Worm (Caenorhabditis elegans): ENCODE data around the gene F14D2.14.

The F14D2.14 gene

DNA sequence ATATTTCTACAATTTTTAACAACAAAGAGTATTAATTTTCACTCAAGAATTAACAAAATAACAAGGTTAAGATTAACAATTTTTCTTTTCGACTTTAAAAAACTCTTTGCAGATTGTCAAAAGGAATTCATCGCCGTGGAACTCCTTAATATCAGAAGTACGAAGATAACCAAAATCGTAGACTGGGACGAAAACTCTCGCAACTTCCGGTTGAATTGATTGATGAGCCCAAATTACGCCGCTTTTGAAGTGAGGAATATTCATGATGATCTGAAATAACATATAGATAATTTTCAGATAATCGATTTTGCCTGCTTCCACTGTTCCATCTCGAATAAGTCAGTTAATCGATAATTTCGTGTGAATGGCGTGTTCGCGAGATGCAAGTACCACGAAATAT, 4.1 kb downstream of the F14D2.14 start, which contains the start of gene F14D2.15:
F14D2.15 (minus strand) TSS at position 101 of the 400 bp plus-strand sequence.
- TF ChIP-seq F26F4.8 (GFP tag; conservative IDR thresholded peaks at IDR 0.05): no peak
- TF ChIP-seq tra-1 (GFP tag; IDR thresholded peaks at IDR 0.05): no peak
- no peak for TF ChIP-seq madf-9 (GFP tag; conservative IDR thresholded peaks at IDR 0.05)
- TF ChIP-seq ceh-28 (tag; optimal IDR thresholded peaks at IDR 0.05): peak; percentile 49
- no peak for TF ChIP-seq arid-1 (GFP tag; conservative IDR thresholded peaks at IDR 0.05)
- TF ChIP-seq ctbp-1 (GFP tag; IDR thresholded peaks at IDR 0.05): no peak

DNA sequence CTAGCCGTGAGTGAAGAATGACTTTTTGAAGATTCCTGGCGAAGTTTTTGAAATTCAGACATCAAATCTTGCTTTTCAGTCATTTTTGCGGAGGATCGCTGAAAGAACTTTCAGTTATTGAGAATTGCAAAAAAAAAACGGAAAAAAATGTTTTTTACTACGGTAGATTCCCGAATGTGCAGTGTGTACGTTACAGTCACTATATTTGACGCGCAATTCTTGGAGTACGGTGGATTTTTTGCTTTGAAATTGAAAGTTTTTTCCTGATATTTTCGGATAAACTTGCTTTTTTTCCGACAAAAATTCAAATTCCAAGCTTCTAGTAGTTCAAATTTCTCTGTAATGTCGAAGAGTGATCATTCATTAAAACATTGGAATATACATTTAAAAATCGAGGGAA, 5.8 kb downstream of the F14D2.14 start, which contains the start of gene F14D2.11:
F14D2.11 (minus strand) TSS at position 101 of the 400 bp plus-strand sequence.
- TF ChIP-seq madf-9 (GFP tag; conservative IDR thresholded peaks at IDR 0.05) (no peak), R02D3.7 (tag; optimal IDR thresholded peaks at IDR 0.05) (no peak), tra-1 (GFP tag; IDR thresholded peaks at IDR 0.05) (no peak), arid-1 (GFP tag; conservative IDR thresholded peaks at IDR 0.05) (no peak), D1046.2 (GFP tag; IDR thresholded peaks at IDR 0.05) (no peak), daf-8 (GFP tag; IDR thresholded peaks at IDR 0.05) (no peak), daf-12 (tag; optimal IDR thresholded peaks at IDR 0.05) (no peak), T26A8.4 (GFP tag; IDR thresholded peaks at IDR 0.05) (no peak), mes-2 (tag; optimal IDR thresholded peaks at IDR 0.05; ENCODE audit: poor library complexity, severe bottlenecking) (no peak), ztf-7 (tag; optimal IDR thresholded peaks at IDR 0.05) (no peak), aly-2 (tag; optimal IDR thresholded peaks at IDR 0.05) (no peak), F10B5.3 (tag; optimal IDR thresholded peaks at IDR 0.05) (no peak), nhr-102 (tag; optimal IDR thresholded peaks at IDR 0.05) (no peak), ceh-32 (tag; optimal IDR thresholded peaks at IDR 0.05; ENCODE audit: poor library complexity) (no peak), fos-1 (tag; optimal IDR thresholded peaks at IDR 0.05) (no peak), pha-4 (GFP tag; IDR thresholded peaks at IDR 0.05) (no peak), pha-4 (tag; optimal IDR thresholded peaks at IDR 0.05) (no peak), aha-1 (tag) (no peak), ZK337.2 (GFP tag; IDR thresholded peaks at IDR 0.05) (no peak), lin-15B (tag; optimal IDR thresholded peaks at IDR 0.05) (no peak), attf-4 (tag; optimal IDR thresholded peaks at IDR 0.05) (no peak)

DNA sequence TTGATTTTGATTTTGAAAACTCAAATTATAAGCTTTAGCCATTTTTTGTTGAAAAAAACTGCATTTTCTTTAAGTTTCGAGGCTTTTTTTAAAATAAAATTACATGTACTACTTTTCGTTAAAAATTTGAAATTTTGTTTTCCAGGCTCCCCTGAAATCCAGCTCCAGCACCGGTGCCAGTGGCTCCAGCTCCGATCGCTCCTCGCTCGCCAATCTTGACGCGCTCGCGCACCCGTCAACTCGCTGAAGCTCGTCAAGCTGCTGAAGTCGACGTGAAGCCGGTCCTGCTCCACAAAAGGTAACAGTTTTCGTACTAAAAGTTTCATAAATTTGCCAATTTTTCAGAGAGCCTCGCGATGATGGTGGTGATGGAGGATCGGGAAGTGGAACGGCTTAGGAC, 7.0 kb downstream of the F14D2.14 start:
- no peak for TF ChIP-seq mdl-1 (tag; optimal IDR thresholded peaks at IDR 0.05)
- no peak for TF ChIP-seq aly-2 (tag; optimal IDR thresholded peaks at IDR 0.05)
- TF ChIP-seq hif-1 (tag; optimal IDR thresholded peaks at IDR 0.05): no peak
- no peak for TF ChIP-seq daf-19 (GFP tag; conservative IDR thresholded peaks at IDR 0.05)
- no peak for TF ChIP-seq madf-5 (GFP tag; IDR thresholded peaks at IDR 0.05)
- TF ChIP-seq nhr-111 (GFP tag; optimal IDR thresholded peaks at IDR 0.05): no peak
- peak; percentile 87 for TF ChIP-seq set-16 (GFP tag; IDR thresholded peaks at IDR 0.05)

DNA sequence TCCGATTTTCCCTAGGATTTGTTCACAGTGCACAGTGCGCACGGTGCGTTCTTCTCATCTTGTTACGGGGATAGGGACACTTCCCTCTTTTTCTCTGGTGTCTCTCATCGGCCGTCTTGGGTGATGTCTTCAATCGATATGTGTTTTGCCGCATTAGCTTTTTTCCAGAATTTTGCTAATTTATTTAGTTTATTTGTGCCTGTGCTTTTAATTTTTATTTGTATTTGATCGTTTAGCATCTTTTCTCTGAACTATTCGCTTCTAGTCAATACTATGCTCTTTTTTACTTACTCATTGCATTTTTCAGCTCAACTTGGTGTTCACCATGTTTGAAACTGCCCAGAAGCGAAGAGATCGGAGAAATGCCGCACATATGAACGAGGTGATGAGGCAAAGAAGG, 7.5 kb downstream of the F14D2.14 start, which contains the start of gene F14D2.5:
F14D2.5 (plus strand) TSS at position 301 of the 400 bp plus-strand sequence.
- TF ChIP-seq pha-4 (GFP tag; IDR thresholded peaks at IDR 0.05) (no peak), pha-4 (tag; optimal IDR thresholded peaks at IDR 0.05) (no peak), tag-97 (GFP tag; IDR thresholded peaks at IDR 0.05) (no peak), jun-1 (tag; optimal IDR thresholded peaks at IDR 0.05) (no peak), nhr-111 (GFP tag; optimal IDR thresholded peaks at IDR 0.05) (no peak), mep-1 (tag; optimal IDR thresholded peaks at IDR 0.05) (no peak), cey-2 (tag; optimal IDR thresholded peaks at IDR 0.05; ENCODE audit: borderline replicate concordance, insufficient read depth) (no peak), hlh-30 (tag; optimal IDR thresholded peaks at IDR 0.05; ENCODE audit: insufficient read depth) (no peak)

Data from whole organism, L4 larva.